Worm (Caenorhabditis elegans) whole organism, late embryonic: ENCODE measurements around the gene F26G1.5.

Experiments
- F13H6.1 ChIP-seq: sonication (generic microtip); optimal IDR thresholded peaks from 2 replicates; lab custom pipeline; 2016; ENCODE audit warnings: missing genetic modification characterization, missing compliant biosample characterization
- K02D7.2 ChIP-seq: sonication (generic microtip); optimal IDR thresholded peaks from 2 replicates; lab custom pipeline; 2017; ENCODE audit warnings: mild to moderate bottlenecking, missing genetic modification characterization, missing compliant biosample characterization
- ahr-1 ChIP-seq: sonication (generic microtip); optimal IDR thresholded peaks from 2 replicates; lab custom pipeline; 2016; ENCODE audit warnings: missing genetic modification characterization, missing compliant biosample characterization
- ama-1 ChIP-seq: fragments of 150-350 bp; optimal IDR thresholded peaks from 2 replicates; lab custom pipeline; 2014
- eyg-1 ChIP-seq: sonication (generic microtip); optimal IDR thresholded peaks from 2 replicates; lab custom pipeline; 2016; ENCODE audit warnings: missing genotype, missing genetic modification characterization, missing compliant biosample characterization
- fax-1 ChIP-seq: sonication (generic microtip); optimal IDR thresholded peaks from 2 replicates; lab custom pipeline; 2016; ENCODE audit warnings: missing genotype, missing genetic modification characterization, missing compliant biosample characterization
- fkh-6 ChIP-seq: sonication (generic microtip); optimal IDR thresholded peaks from 2 replicates; lab custom pipeline; 2016; ENCODE audit warnings: missing genetic modification characterization, missing compliant biosample characterization
- hlh-13 ChIP-seq: fragments of 200-800 bp; sonication (Bioruptor generic); optimal IDR thresholded peaks from 2 replicates; lab custom pipeline; 2018; ENCODE audit warnings: mild to moderate bottlenecking, missing genetic modification characterization, missing compliant biosample characterization
- madf-2 ChIP-seq: sonication (generic microtip); optimal IDR thresholded peaks from 2 replicates; lab custom pipeline; 2017; ENCODE audit warnings: missing genetic modification characterization, missing compliant biosample characterization
- pqm-1 ChIP-seq: sonication (generic microtip); optimal IDR thresholded peaks from 2 replicates; lab custom pipeline; 2016; ENCODE audit warnings: missing genetic modification characterization, missing compliant biosample characterization
- rnt-1 ChIP-seq: sonication (generic microtip); optimal IDR thresholded peaks from 2 replicates; lab custom pipeline; 2016; ENCODE audit warnings: missing genetic modification characterization, missing compliant biosample characterization
- tbx-2 ChIP-seq: sonication (generic microtip); optimal IDR thresholded peaks from 2 replicates; lab custom pipeline; 2016; ENCODE audit warnings: missing genetic modification characterization, missing compliant biosample characterization
- unc-86 ChIP-seq: sonication (generic microtip); optimal IDR thresholded peaks from 2 replicates; lab custom pipeline; 2016; ENCODE audit warnings: missing genetic modification characterization, missing compliant biosample characterization

DNA sequence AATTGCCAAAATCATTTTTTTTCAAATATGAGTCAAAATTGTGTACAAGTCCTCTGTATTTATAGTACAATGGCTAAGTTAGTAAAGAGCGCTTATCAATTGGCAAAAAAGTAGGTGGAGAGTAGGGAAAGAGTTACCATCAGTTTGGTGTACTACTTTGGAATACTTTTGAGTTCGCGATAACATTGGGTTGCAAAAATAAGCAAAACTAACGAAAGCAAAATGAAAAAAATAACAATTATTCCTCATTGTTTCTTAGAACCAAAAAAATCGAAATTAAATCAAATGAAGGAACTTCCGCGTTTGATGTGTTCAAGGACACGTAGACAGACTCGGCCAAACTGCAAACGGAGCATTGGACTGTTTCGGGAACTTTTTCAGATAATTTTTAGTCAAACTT is 14.4 kb downstream of the F26G1.5 start, which contains the start of gene C27D9.2:
- TF ChIP-seq fkh-6 (tag; lab: Kevin White, UChicago) (no peak), rnt-1 (no peak), pqm-1 (tag; lab: Kevin White, UChicago) (no peak), tbx-2 (no peak), eyg-1 (no peak), K02D7.2 (tag; lab: Kevin White, UChicago) (no peak), ama-1 (no peak), hlh-13 (GFP tag; lab: Kevin White, UChicago) (no peak), ahr-1 (tag; lab: Kevin White, UChicago) (no peak), madf-2 (tag; lab: Kevin White, UChicago) (no peak), unc-86 (tag; lab: Kevin White, UChicago) (no peak), F13H6.1 (no peak), fax-1 (tag; lab: Kevin White, UChicago) (no peak)
